Worm (Caenorhabditis elegans) whole organism, L4 larva: Measurements from ENCODE around the gene W01D2.1.

Experiments
- F37D6.2 ChIP-seq: sonication (generic microtip); optimal IDR thresholded peaks from 2 replicates; lab custom pipeline; 2016; ENCODE audit warnings: mild to moderate bottlenecking, missing genetic modification characterization, missing compliant biosample characterization
- F49E8.2 ChIP-seq: sonication (generic microtip); optimal IDR thresholded peaks from 2 replicates; lab custom pipeline; 2016; ENCODE audit warnings: missing compliant biosample characterization, mild to moderate bottlenecking, missing genetic modification characterization, borderline replicate concordance
- ZK337.2 ChIP-seq: fragments of 200-800 bp; sonication (Bioruptor generic); IDR thresholded peaks from 2 replicates; pipeline ENCODE4 v1.3.6; 2022; ENCODE audit warnings: missing genetic modification reagents, missing genetic modification characterization, missing compliant biosample characterization
- aha-1 ChIP-seq: fragments of 150-350 bp; peaks from one replicate; lab custom pipeline; 2014; ENCODE audit warnings: missing biosample characterization, missing genetic modification characterization
- ama-1 ChIP-seq: fragments of 150-350 bp; optimal IDR thresholded peaks from 2 replicates; lab custom pipeline; 2014; ENCODE audit warnings: inconsistent platforms, mixed read lengths
- ceh-82 ChIP-seq: sonication (generic microtip); optimal IDR thresholded peaks from 2 replicates; lab custom pipeline; 2017; ENCODE audit warnings: missing biosample characterization, missing genetic modification characterization
- dmd-8 ChIP-seq: fragments of 200-800 bp; sonication (Bioruptor generic); IDR thresholded peaks from 2 replicates; pipeline ENCODE4 v1.3.6; 2022; ENCODE audit warnings: missing genetic modification characterization, missing compliant biosample characterization
- dpl-1 ChIP-seq: fragments of 150-350 bp; optimal IDR thresholded peaks from 2 replicates; lab custom pipeline; 2014; ENCODE audit warnings: missing biosample characterization, missing genetic modification reagents, missing genetic modification characterization
- egl-27 ChIP-seq: sonication (generic microtip); optimal IDR thresholded peaks from 3 replicates; lab custom pipeline; 2017; ENCODE audit warnings: missing biosample characterization, missing genetic modification reagents, missing genetic modification characterization
- fkh-10 ChIP-seq: fragments of 150-350 bp; optimal IDR thresholded peaks from 2 replicates; lab custom pipeline; 2014; ENCODE audit warnings: missing biosample characterization, missing genetic modification reagents, missing genetic modification characterization
- gei-8 ChIP-seq: fragments of 200-800 bp; sonication (Bioruptor generic); optimal IDR thresholded peaks from 2 replicates; lab custom pipeline; 2018; ENCODE audit warnings: mild to moderate bottlenecking, missing genetic modification characterization, missing compliant biosample characterization
- hif-1 ChIP-seq, 2 experiments: sonication (generic microtip); optimal IDR thresholded peaks; 2 replicates each; lab custom pipeline; 2016 to 2017; ENCODE audit warnings: missing compliant biosample characterization in 2 of 2, missing genetic modification characterization in 2 of 2, missing genetic modification reagents in 2 of 2, missing genotype in 2 of 2, mild to moderate bottlenecking in 1 of 2
- hlh-11 ChIP-seq: fragments of 200-800 bp; sonication (Bioruptor generic); optimal IDR thresholded peaks from 2 replicates; lab custom pipeline; 2018; ENCODE audit warnings: mild to moderate bottlenecking, missing genetic modification characterization, missing compliant biosample characterization
- hlh-30 ChIP-seq: sonication (generic microtip); optimal IDR thresholded peaks from 2 replicates; lab custom pipeline; 2017; ENCODE audit warnings: antibody characterized with exemption, mild to moderate bottlenecking, missing genetic modification characterization, missing compliant biosample characterization; ENCODE audit not compliant: insufficient read depth
- lsy-2 ChIP-seq, 2 experiments: fragments of 150-350 bp in 1 of 2; sonication (generic microtip) in 1 of 2; optimal IDR thresholded peaks; 2 replicates each; lab custom pipeline; 2014 to 2017; ENCODE audit warnings: missing biosample characterization in 2 of 2, missing genetic modification characterization in 2 of 2
- madf-5 ChIP-seq, 2 experiments: fragments of 200-800 bp; sonication (Bioruptor generic); IDR thresholded peaks; 2 replicates each; pipeline ENCODE4 v1.3.6; 2022; ENCODE audit warnings: missing compliant biosample characterization in 2 of 2, missing genetic modification characterization in 2 of 2
- mdl-1 ChIP-seq, 2 experiments: fragments of 150-350 bp in 1 of 2; sonication (generic microtip) in 1 of 2; optimal IDR thresholded peaks; 2 replicates each; lab custom pipeline; 2014 to 2017; ENCODE audit warnings: missing biosample characterization in 2 of 2, missing genetic modification characterization in 2 of 2
- mes-2 ChIP-seq: sonication (generic microtip); optimal IDR thresholded peaks from 2 replicates; lab custom pipeline; 2016; ENCODE audit warnings: missing genotype, mild to moderate bottlenecking, missing genetic modification characterization, missing compliant biosample characterization; ENCODE audit not compliant: poor library complexity, severe bottlenecking
- mxl-3 ChIP-seq: fragments of 200-800 bp; sonication (Bioruptor generic); optimal IDR thresholded peaks from 2 replicates; lab custom pipeline; 2018; ENCODE audit warnings: mild to moderate bottlenecking, missing genetic modification characterization, missing compliant biosample characterization
- nhr-25 ChIP-seq: sonication (generic microtip); optimal IDR thresholded peaks from 2 replicates; lab custom pipeline; 2017; ENCODE audit warnings: missing genetic modification characterization, mild to moderate bottlenecking, missing compliant biosample characterization, antibody characterized with exemption, moderate library complexity, borderline replicate concordance; ENCODE audit not compliant: insufficient read depth
- nhr-28 ChIP-seq: fragments of 150-350 bp; optimal IDR thresholded peaks from 2 replicates; lab custom pipeline; 2014; ENCODE audit warnings: missing biosample characterization, missing genetic modification characterization
- nhr-42 ChIP-seq: fragments of 200-800 bp; sonication (Bioruptor generic); IDR thresholded peaks from 2 replicates; pipeline ENCODE4 v1.3.6; 2022; ENCODE audit warnings: missing genetic modification characterization, missing compliant biosample characterization
- nhr-76 ChIP-seq: fragments of 150-350 bp; optimal IDR thresholded peaks from 2 replicates; lab custom pipeline; 2014; ENCODE audit warnings: missing biosample characterization, missing genetic modification characterization
- snpc-4 ChIP-seq: fragments of 150-350 bp; optimal IDR thresholded peaks from 2 replicates; lab custom pipeline; 2014; ENCODE audit warnings: missing biosample characterization, missing genetic modification characterization
- tag-97 ChIP-seq: fragments of 200-800 bp; sonication (Bioruptor generic); IDR thresholded peaks from 2 replicates; pipeline ENCODE4 v1.3.6; 2022; ENCODE audit warnings: missing genetic modification characterization, missing compliant biosample characterization
- tra-1 ChIP-seq: fragments of 200-800 bp; sonication (Bioruptor generic); IDR thresholded peaks from 2 replicates; pipeline ENCODE4 v1.3.6; 2022; ENCODE audit warnings: missing genetic modification reagents, missing genetic modification characterization, missing compliant biosample characterization
- unc-62 ChIP-seq, 3 experiments: fragments of 150-350 bp in 1 of 3; sonication (generic microtip); optimal IDR thresholded peaks in 2 of 3; peaks in 1 of 3; 1 replicate in 1 of 3; 2 replicates in 2 of 3; lab custom pipeline; 2014 to 2017; ENCODE audit warnings: missing biosample characterization in 3 of 3, missing genetic modification characterization in 3 of 3, missing genetic modification reagents in 3 of 3, missing genotype in 1 of 3
- vab-7 ChIP-seq: fragments of 200-800 bp; sonication (Bioruptor generic); IDR thresholded peaks from 2 replicates; pipeline ENCODE4 v1.3.6; 2022; ENCODE audit warnings: missing genetic modification reagents, missing genetic modification characterization, missing compliant biosample characterization
- zfp-3 ChIP-seq: fragments of 200-800 bp; sonication (Bioruptor generic); conservative IDR thresholded peaks from 2 replicates; pipeline ENCODE4 v1.3.6; 2022; ENCODE audit warnings: missing genetic modification reagents, missing genetic modification characterization, missing compliant biosample characterization

The W01D2.1 gene

DNA sequence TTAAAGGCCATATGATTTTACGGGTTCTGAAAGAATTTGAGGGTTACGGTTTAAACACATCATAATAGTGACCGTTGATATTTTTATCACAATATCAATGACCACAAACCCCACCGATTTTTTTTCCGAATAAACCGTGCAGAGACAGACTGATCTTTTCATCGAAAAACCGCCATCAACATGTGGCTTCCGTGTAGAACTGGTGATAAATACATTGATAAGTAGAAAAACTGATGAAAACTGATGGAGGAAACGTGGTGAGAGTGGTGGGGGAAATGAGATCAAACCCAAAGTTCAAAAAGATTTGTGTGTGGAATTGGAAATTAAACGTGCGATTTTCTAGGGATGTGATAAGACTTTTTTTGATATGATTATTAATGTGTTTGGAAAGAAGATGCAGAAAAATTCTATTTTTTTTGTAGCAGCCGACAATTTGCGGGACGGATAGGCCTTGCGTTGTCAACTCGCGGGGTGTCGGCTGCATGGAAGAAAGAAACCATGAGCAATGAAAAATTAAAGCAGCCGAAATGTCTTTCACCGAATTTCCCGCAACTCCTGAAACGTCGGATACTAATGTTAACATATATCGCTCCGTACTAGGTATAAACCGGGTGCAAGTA, 23.4 kb downstream of the W01D2.1 start (continued):
- peak; percentile 56 for TF ChIP-seq hlh-30 (tag; lab: Kevin White, UChicago)
- TF ChIP-seq madf-5 (GFP tag; IDR thresholded peaks at IDR 0.05; lab: Robert Waterston, UW): no peak
- no peak for TF ChIP-seq zfp-3 (GFP tag; lab: Robert Waterston, UW)
- TF ChIP-seq gei-8: peak; percentile 19
- TF ChIP-seq tag-97 (GFP tag; lab: Robert Waterston, UW): no peak
- no peak for TF ChIP-seq ZK337.2 (GFP tag; lab: Robert Waterston, UW)

DNA sequence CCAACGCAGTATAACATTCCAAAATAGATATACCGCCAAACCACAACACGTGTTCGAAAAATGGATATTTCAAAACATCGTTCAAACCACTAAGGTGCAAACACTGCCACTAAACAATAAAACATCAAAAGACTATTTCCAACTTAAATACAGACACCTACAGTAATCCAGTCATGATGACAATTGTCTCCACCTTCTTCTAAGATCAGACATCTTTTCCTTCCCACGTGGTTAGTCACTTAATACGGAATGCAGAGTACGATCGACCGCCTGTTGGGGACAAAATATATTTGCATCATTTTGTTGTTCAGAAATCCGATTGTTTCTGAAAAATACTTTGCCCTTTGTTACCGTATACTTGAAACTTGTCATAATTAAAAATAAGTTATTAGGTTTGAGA, 25.9 kb downstream of the W01D2.1 start:
- TF ChIP-seq nhr-42 (no peak), hlh-30 (tag; lab: Kevin White, UChicago) (peak; percentile 64), mxl-3 (GFP tag; lab: Kevin White, UChicago) (peak; percentile 19), unc-62 (GFP tag; optimal IDR thresholded peaks at IDR 0.05 in 1 of 2; lab: Kevin White, UChicago) (peak in 1 of 2 experiments; percentile 1), unc-62 (tag; optimal IDR thresholded peaks at IDR 0.05; lab: Kevin White, UChicago) (no peak), mdl-1 (tag; optimal IDR thresholded peaks at IDR 0.05; lab: Kevin White, UChicago) (peak in 1 of 2 experiments; percentile 11), hlh-11 (tag; lab: Kevin White, UChicago) (peak; percentile 22), egl-27 (tag; lab: Kevin White, UChicago) (no peak), lsy-2 (tag; optimal IDR thresholded peaks at IDR 0.05; lab: Kevin White, UChicago) (peak in 1 of 2 experiments; percentile 72)

DNA sequence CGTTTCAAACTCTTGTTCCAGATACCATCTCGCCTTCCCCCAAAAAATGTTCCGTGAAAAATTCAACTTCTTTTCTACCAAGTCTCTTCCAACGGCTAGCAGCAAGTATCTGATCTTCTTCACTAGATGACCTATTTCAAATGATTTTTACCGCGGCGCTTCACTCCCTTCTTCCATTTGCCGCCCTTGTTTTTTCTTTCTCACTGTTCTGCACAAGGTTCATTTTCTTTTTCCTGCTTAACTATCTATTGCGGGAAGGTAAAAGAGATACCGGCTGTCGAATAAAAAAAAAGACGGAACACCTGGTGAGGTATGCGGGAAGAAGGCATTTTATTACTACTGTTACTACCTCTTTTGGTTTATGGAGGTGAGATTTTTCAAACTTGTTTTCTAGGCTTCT, 27.7 kb downstream of the W01D2.1 start, which contains the start of gene cdh-7:
Gene cdh-7 (plus strand): TSS at position 214 of the 400 bp plus-strand sequence.
- no peak for TF ChIP-seq ceh-82 (tag; lab: Kevin White, UChicago)
- TF ChIP-seq aha-1 (tag; lab: Kevin White, UChicago): peak; percentile 83
- 0 out of 2 replicates have a peak, but pooled peaks have one; percentile 40 for TF ChIP-seq dmd-8 (GFP tag; lab: Robert Waterston, UW)
- no peak for TF ChIP-seq F37D6.2 (tag; lab: Kevin White, UChicago)
- no peak for TF ChIP-seq snpc-4 (tag; lab: Kevin White, UChicago)
- no peak for TF ChIP-seq vab-7 (GFP tag; lab: Robert Waterston, UW)
- no peak for TF ChIP-seq mes-2
- no peak for TF ChIP-seq fkh-10 (GFP tag; lab: Kevin White, UChicago)
- TF ChIP-seq tra-1 (GFP tag; lab: Robert Waterston, UW): no peak
- no peak for TF ChIP-seq ama-1
- TF ChIP-seq nhr-25 (tag; lab: Kevin White, UChicago): no peak
- no peak for TF ChIP-seq hif-1 (tag; optimal IDR thresholded peaks at IDR 0.05; lab: Kevin White, UChicago)
- TF ChIP-seq dpl-1 (GFP tag; lab: Kevin White, UChicago): no peak
- TF ChIP-seq lsy-2 (tag; optimal IDR thresholded peaks at IDR 0.05; lab: Kevin White, UChicago): no peak

DNA sequence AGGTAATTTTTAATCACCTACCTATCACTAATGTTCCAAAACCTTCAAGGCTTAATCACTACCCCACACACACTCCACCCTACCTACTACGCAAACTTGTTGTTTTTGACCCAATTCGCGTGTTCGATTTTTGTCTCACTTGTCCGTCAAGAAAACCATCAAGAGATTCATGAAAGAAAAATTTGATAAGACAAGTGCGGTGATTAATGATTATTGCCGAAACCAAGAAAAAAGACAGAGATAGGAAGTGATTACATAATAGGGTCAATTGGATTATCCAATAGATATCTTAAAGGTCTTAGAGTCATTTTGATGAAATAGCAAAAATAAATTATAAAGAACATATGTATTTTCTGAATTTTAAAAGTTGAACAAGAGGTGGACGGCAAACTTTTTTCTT, 28.9 kb downstream of the W01D2.1 start:
- no peak for TF ChIP-seq snpc-4 (tag; lab: Kevin White, UChicago)
- TF ChIP-seq nhr-28: peak; percentile 49

DNA sequence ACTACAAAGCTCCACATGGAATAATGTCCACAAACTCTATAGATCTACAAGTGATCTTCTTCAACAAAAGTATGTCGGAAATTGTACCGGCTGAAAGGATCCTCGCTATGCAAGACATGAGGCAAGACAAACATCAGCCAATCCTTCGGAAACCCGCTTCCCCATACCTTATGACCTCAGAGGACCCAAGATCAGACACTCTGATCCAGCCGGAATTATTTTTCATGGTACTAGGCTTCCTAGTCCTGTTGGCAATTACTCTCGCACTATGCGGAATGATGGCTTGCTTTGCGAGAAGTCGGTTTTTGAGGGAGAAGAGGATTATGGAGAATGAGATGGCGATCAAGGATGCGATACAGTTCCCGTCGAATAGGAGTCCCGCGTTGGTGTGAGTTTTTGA, 34.6 kb downstream of the W01D2.1 start:
- no peak for TF ChIP-seq nhr-76
- TF ChIP-seq unc-62 (GFP tag; optimal IDR thresholded peaks at IDR 0.05 in 1 of 2; lab: Kevin White, UChicago): peak in 1 of 2 experiments; percentile 94
- TF ChIP-seq unc-62 (tag; optimal IDR thresholded peaks at IDR 0.05; lab: Kevin White, UChicago): no peak

DNA sequence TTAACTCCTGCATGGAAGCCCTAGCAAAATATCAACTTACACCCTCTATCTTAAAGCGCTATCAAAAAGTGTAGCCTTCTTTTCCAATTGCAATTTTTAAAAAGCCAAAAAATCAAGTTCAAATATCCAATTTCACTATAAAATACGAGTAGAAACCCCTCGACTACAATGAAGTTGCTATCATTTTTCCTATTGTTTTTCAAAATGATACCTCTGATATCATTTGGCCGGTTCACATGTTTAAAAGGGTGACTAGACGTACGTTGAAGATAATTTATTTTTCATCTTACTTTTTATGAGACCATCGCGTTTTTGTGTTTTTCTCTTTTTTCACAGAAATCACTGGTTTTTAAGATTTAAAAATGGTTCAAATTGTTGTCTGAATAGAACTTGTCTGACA, 36.2 kb downstream of the W01D2.1 start, which contains the start of gene R05H10.1:
Gene R05H10.1 (plus strand): TSS at position 334 of the 400 bp plus-strand sequence.
- no peak for TF ChIP-seq F49E8.2 (tag; lab: Kevin White, UChicago)
- peak in 1 of 2 experiments; percentile 0 for TF ChIP-seq mdl-1 (tag; optimal IDR thresholded peaks at IDR 0.05; lab: Kevin White, UChicago)
- TF ChIP-seq nhr-28: peak; percentile 91
